Worm (Caenorhabditis elegans) whole organism, L4 larva: ENCODE measurements around the gene sre-47.

Source experiments
- ceh-32 ChIP-seq: sonication (generic microtip); optimal IDR thresholded peaks from 2 replicates; lab custom pipeline; 2016; ENCODE audit warnings: mild to moderate bottlenecking, missing genetic modification characterization, missing compliant biosample characterization; ENCODE audit not compliant: poor library complexity
- daf-12 ChIP-seq: fragments of 150-350 bp; optimal IDR thresholded peaks from 2 replicates; lab custom pipeline; 2014; ENCODE audit warnings: missing biosample characterization, missing genetic modification reagents, missing genetic modification characterization
- lsy-2 ChIP-seq, 2 experiments: fragments of 150-350 bp in 1 of 2; sonication (generic microtip) in 1 of 2; optimal IDR thresholded peaks; 2 replicates each; lab custom pipeline; 2014 to 2017; ENCODE audit warnings: missing biosample characterization in 2 of 2, missing genetic modification characterization in 2 of 2
- mxl-2 ChIP-seq: fragments of 200-800 bp; sonication (Bioruptor generic); conservative IDR thresholded peaks from 2 replicates; pipeline ENCODE4 v1.3.6; 2022; ENCODE audit warnings: missing genetic modification reagents, missing genetic modification characterization, missing compliant biosample characterization
- skn-1 ChIP-seq: fragments of 150-350 bp; optimal IDR thresholded peaks from 2 replicates; lab custom pipeline; 2014; ENCODE audit warnings: missing biosample characterization, missing genetic modification characterization

- TF ChIP-seq daf-12 (tag; lab: Kevin White, UChicago), result no peak
- TF ChIP-seq lsy-2 (tag; optimal IDR thresholded peaks at IDR 0.05; lab: Kevin White, UChicago), result no peak
- TF ChIP-seq ceh-32 (tag; lab: Kevin White, UChicago), result no peak
- TF ChIP-seq skn-1 (tag; lab: Kevin White, UChicago), result no peak
- TF ChIP-seq mxl-2 (GFP tag; lab: Robert Waterston, UW), result no peak
Observed at ce11 chrII:13968979-13969378, 15.5 kb downstream of the sre-47 start, which contains the start of gene sre-43.
